Worm (Caenorhabditis elegans) whole organism, late embryonic: ENCODE data around the gene K09F6.15.
A peak's percentile ranks its signal among the peaks of the same experiment; 100 is the strongest.
"Not testable (repeated sequence)": the region's sequence is repeated elsewhere in the genome, so short reads cannot be mapped to it uniquely, and the experiment has no call there.

Source experiments
- C38D4.7 ChIP-seq: fragments of 200-800 bp; sonication (Bioruptor generic); optimal IDR thresholded peaks from 2 replicates; lab custom pipeline; 2018; ENCODE audit warnings: mild to moderate bottlenecking, missing genetic modification characterization, moderate library complexity, missing compliant biosample characterization
- F13H6.1 ChIP-seq: sonication (generic microtip); optimal IDR thresholded peaks from 2 replicates; lab custom pipeline; 2016; ENCODE audit warnings: missing genetic modification characterization, missing compliant biosample characterization
- K02D7.2 ChIP-seq: sonication (generic microtip); optimal IDR thresholded peaks from 2 replicates; lab custom pipeline; 2017; ENCODE audit warnings: mild to moderate bottlenecking, missing genetic modification characterization, missing compliant biosample characterization
- Y22D7AL.16 ChIP-seq: sonication (generic microtip); optimal IDR thresholded peaks from 2 replicates; lab custom pipeline; 2016; ENCODE audit warnings: missing genetic modification characterization, missing compliant biosample characterization
- ama-1 ChIP-seq: fragments of 150-350 bp; optimal IDR thresholded peaks from 2 replicates; lab custom pipeline; 2014
- ceh-14 ChIP-seq: sonication (generic microtip); optimal IDR thresholded peaks from 2 replicates; lab custom pipeline; 2016; ENCODE audit warnings: missing genotype, missing genetic modification characterization, missing compliant biosample characterization
- ceh-19 ChIP-seq: fragments of 200-800 bp; sonication (Bioruptor generic); optimal IDR thresholded peaks from 2 replicates; lab custom pipeline; 2018; ENCODE audit warnings: mild to moderate bottlenecking, missing genetic modification characterization, missing compliant biosample characterization
- ceh-24 ChIP-seq: sonication (generic microtip); optimal IDR thresholded peaks from 2 replicates; lab custom pipeline; 2016; ENCODE audit warnings: mild to moderate bottlenecking, missing genetic modification characterization, missing compliant biosample characterization
- ceh-31 ChIP-seq: sonication (generic microtip); optimal IDR thresholded peaks from 2 replicates; lab custom pipeline; 2016; ENCODE audit warnings: missing genetic modification characterization, missing compliant biosample characterization
- ceh-48 ChIP-seq: sonication (generic microtip); optimal IDR thresholded peaks from 2 replicates; lab custom pipeline; 2016; ENCODE audit warnings: missing genetic modification characterization, inconsistent platforms, missing compliant biosample characterization
- che-1 ChIP-seq: sonication (generic microtip); optimal IDR thresholded peaks from 2 replicates; lab custom pipeline; 2016; ENCODE audit warnings: mild to moderate bottlenecking, missing genetic modification characterization, missing compliant biosample characterization
- dmd-4 ChIP-seq: sonication (generic microtip); optimal IDR thresholded peaks from 2 replicates; lab custom pipeline; 2016; ENCODE audit warnings: borderline replicate concordance, missing genetic modification characterization, missing compliant biosample characterization
- ets-4 ChIP-seq: sonication (generic microtip); optimal IDR thresholded peaks from 2 replicates; lab custom pipeline; 2016; ENCODE audit warnings: missing genetic modification characterization, missing compliant biosample characterization
- gmeb-2 ChIP-seq: sonication (generic microtip); optimal IDR thresholded peaks from 2 replicates; lab custom pipeline; 2016; ENCODE audit warnings: missing genetic modification characterization, inconsistent platforms, missing compliant biosample characterization
- hlh-13 ChIP-seq: fragments of 200-800 bp; sonication (Bioruptor generic); optimal IDR thresholded peaks from 2 replicates; lab custom pipeline; 2018; ENCODE audit warnings: mild to moderate bottlenecking, missing genetic modification characterization, missing compliant biosample characterization
- hlh-15 ChIP-seq: sonication (generic microtip); optimal IDR thresholded peaks from 2 replicates; lab custom pipeline; 2016; ENCODE audit warnings: missing genetic modification characterization, missing compliant biosample characterization
- hlh-30 ChIP-seq: sonication (generic microtip); optimal IDR thresholded peaks from 2 replicates; lab custom pipeline; 2017; ENCODE audit warnings: antibody characterized with exemption, missing genetic modification characterization, missing compliant biosample characterization; ENCODE audit not compliant: insufficient read depth
- hlh-6 ChIP-seq: sonication (generic microtip); optimal IDR thresholded peaks from 2 replicates; lab custom pipeline; 2016; ENCODE audit warnings: missing genotype, missing genetic modification characterization, missing compliant biosample characterization
- lin-11 ChIP-seq: fragments of 200-800 bp; sonication (Bioruptor generic); optimal IDR thresholded peaks from 2 replicates; lab custom pipeline; 2018; ENCODE audit warnings: mild to moderate bottlenecking, missing genetic modification characterization, missing compliant biosample characterization
- nhr-232 ChIP-seq: sonication (generic microtip); optimal IDR thresholded peaks from 2 replicates; lab custom pipeline; 2016; ENCODE audit warnings: missing genetic modification characterization, missing compliant biosample characterization
- npax-4 ChIP-seq: sonication (generic microtip); optimal IDR thresholded peaks from 2 replicates; lab custom pipeline; 2016; ENCODE audit warnings: missing genetic modification characterization, missing compliant biosample characterization
- pag-3 ChIP-seq: sonication (generic microtip); optimal IDR thresholded peaks from 2 replicates; lab custom pipeline; 2016; ENCODE audit warnings: missing compliant biosample characterization, missing genetic modification characterization, borderline replicate concordance
- pha-2 ChIP-seq: sonication (generic microtip); optimal IDR thresholded peaks from 2 replicates; lab custom pipeline; 2017; ENCODE audit warnings: mild to moderate bottlenecking, missing genetic modification characterization, missing compliant biosample characterization
- pqm-1 ChIP-seq: sonication (generic microtip); optimal IDR thresholded peaks from 2 replicates; lab custom pipeline; 2016; ENCODE audit warnings: missing genetic modification characterization, missing compliant biosample characterization
- pros-1 ChIP-seq: fragments of 150-350 bp; optimal IDR thresholded peaks from 2 replicates; lab custom pipeline; 2014; ENCODE audit warnings: missing biosample characterization, missing genetic modification reagents, missing genetic modification characterization
- sdc-2 ChIP-seq: sonication (generic microtip); optimal IDR thresholded peaks from 2 replicates; lab custom pipeline; 2016; ENCODE audit warnings: missing genotype, missing genetic modification characterization, missing compliant biosample characterization
- sox-2 ChIP-seq: fragments of 200-800 bp; sonication (Bioruptor generic); IDR thresholded peaks from 2 replicates; pipeline ENCODE4 v1.3.6; 2022; ENCODE audit warnings: missing genetic modification reagents, missing genetic modification characterization, missing compliant biosample characterization
- sox-4 ChIP-seq: sonication (generic microtip); optimal IDR thresholded peaks from 2 replicates; lab custom pipeline; 2017; ENCODE audit warnings: mild to moderate bottlenecking, missing genetic modification characterization, inconsistent platforms, missing compliant biosample characterization
- tbx-2 ChIP-seq: sonication (generic microtip); optimal IDR thresholded peaks from 2 replicates; lab custom pipeline; 2016; ENCODE audit warnings: missing genetic modification characterization, missing compliant biosample characterization
- unc-3 ChIP-seq, 2 experiments: fragments of 200-800 bp in 1 of 2; sonication (Bioruptor generic) in 1 of 2; sonication (generic microtip) in 1 of 2; conservative IDR thresholded peaks in 1 of 2; optimal IDR thresholded peaks in 1 of 2; 2 replicates each; pipeline versions ENCODE4 v1.3.6 to Lab custom; 2016 to 2022; ENCODE audit warnings: missing compliant biosample characterization in 2 of 2, missing genetic modification characterization in 2 of 2, missing genetic modification reagents in 1 of 2
- unc-42 ChIP-seq: sonication (generic microtip); optimal IDR thresholded peaks from 2 replicates; lab custom pipeline; 2016; ENCODE audit warnings: missing genotype, missing genetic modification characterization, missing compliant biosample characterization
- unc-55 ChIP-seq: sonication (generic microtip); optimal IDR thresholded peaks from 2 replicates; lab custom pipeline; 2017; ENCODE audit warnings: missing biosample characterization, missing genetic modification reagents, missing genetic modification characterization
- zip-5 ChIP-seq: sonication (generic microtip); optimal IDR thresholded peaks from 2 replicates; lab custom pipeline; 2016; ENCODE audit warnings: missing genetic modification characterization, missing compliant biosample characterization

K09F6.15 gene

DNA sequence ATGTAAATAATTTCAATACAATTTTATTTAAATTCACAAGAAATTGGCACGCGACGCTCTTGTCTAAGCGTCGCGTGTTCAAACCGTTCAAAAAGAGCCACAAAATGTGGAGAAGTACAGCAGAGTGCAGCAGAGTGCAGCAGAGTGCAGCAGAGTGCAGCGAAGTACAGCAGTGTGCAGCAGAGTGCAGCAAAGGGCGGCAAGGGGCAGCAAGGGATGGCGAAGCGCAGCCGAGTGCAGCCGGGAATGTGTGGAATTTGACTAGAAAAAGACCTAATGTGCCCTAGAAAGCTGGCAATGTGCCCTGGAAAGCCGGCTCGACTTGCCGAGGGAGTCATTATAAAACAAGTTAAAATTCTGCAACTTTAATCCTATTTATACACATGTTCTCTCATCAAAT, 1.9 kb upstream of the K09F6.15 start, which contains the start of gene K09F6.6:
Gene K09F6.6, minus strand, starts transcription at position 43 of the 400 bp plus-strand sequence.
- TF ChIP-seq ets-4 (tag; lab: Kevin White, UChicago): no peak
- TF ChIP-seq hlh-30 (tag; lab: Kevin White, UChicago): no peak
- no peak for TF ChIP-seq pha-2 (tag; lab: Kevin White, UChicago)
- TF ChIP-seq sox-4: no peak
- no peak for TF ChIP-seq tbx-2 (tag; lab: Kevin White, UChicago)
- no peak for TF ChIP-seq F13H6.1 (tag; lab: Kevin White, UChicago)
- no peak for TF ChIP-seq ceh-19 (GFP tag; lab: Kevin White, UChicago)
- no peak for TF ChIP-seq hlh-6
- no peak for TF ChIP-seq unc-3 (GFP tag; conservative IDR thresholded peaks at IDR 0.05; lab: Robert Waterston, UW)
- TF ChIP-seq unc-3 (tag; optimal IDR thresholded peaks at IDR 0.05; lab: Kevin White, UChicago): no peak
- no peak for TF ChIP-seq unc-42 (tag; lab: Kevin White, UChicago)
- no peak for TF ChIP-seq pqm-1 (tag; lab: Kevin White, UChicago)
- no peak for TF ChIP-seq npax-4 (tag; lab: Kevin White, UChicago)
- TF ChIP-seq C38D4.7: no peak

DNA sequence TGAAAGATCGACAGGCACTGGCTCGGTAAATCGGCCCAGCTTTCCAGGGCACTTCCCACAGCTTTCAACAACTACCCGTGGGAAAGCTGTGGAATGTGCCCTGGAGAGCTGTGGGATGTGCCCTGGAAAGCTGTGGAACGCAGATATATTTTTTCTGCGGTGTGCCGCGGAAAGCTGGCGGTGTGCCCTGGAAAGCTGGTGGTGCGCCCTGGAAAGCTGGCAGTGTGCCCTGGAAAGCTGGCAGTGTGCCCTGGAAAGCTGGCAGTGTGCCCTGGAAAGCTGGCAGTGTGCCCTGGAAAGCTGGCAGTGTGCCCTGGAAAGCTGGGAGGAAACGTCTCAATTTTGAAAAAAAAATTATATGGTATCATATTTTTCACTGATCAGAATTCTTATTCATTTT, 3.6 kb downstream of the K09F6.15 start:
- TF ChIP-seq hlh-6 (peak; percentile 15), hlh-13 (no peak), ceh-24 (tag; lab: Kevin White, UChicago) (no peak), zip-5 (tag; lab: Kevin White, UChicago) (no peak), gmeb-2 (tag; lab: Kevin White, UChicago) (no peak)

DNA sequence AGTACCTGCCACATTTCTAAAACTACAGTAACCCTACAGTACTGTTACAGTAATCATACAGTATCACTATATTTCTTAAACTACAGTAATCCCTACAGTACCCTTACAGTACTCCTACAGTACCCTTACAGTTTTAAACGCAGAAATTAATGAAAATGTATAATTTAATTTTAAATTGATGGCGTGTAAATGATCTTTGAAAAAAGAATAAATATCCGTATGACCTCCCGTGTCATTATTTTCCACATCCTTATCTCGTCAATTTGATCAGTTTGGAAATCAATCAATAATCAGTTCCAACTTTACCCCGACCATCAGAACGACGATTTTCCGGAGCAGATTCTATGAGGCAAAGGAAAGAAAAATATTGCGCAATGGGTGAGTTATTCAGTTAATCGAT, 22.5 kb downstream of the K09F6.15 start, which contains the start of gene K09F6.3:
Gene K09F6.3, plus strand, starts transcription at position 301 of the 400 bp plus-strand sequence.
- TF ChIP-seq K02D7.2, ceh-24, pros-1 (tag; lab: Kevin White, UChicago): not testable (repeated sequence)

DNA sequence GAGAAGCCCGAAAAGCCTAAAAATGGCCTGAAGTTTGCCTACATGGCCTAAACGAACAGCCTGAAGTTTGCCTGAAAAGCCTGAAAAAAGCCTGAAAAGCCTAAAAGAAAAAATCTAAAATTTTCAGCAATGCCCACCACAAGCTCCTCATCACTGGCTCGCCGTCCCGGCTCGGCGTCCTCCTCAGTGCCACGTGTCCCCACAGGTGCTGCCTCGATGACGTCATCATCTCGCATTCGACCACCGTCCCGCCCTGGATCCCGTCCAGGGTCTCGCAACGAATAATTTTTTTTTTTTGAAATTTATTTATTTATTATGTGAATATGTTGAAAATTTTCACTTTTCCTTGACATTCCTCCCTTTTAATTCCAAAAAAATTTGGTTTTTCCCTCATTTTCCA, 23.6 kb downstream of the K09F6.15 start:
- TF ChIP-seq sox-4 (no peak), pqm-1 (tag; lab: Kevin White, UChicago) (no peak), dmd-4 (tag; lab: Kevin White, UChicago) (no peak), sox-2 (GFP tag; lab: Robert Waterston, UW) (no peak), ceh-24 (tag; lab: Kevin White, UChicago) (no peak), Y22D7AL.16 (no peak), sdc-2 (tag; lab: Kevin White, UChicago) (no peak), ceh-31 (tag; lab: Kevin White, UChicago) (no peak), lin-11 (tag; lab: Kevin White, UChicago) (no peak), che-1 (tag; lab: Kevin White, UChicago) (no peak), ceh-14 (tag; lab: Kevin White, UChicago) (no peak), K02D7.2 (tag; lab: Kevin White, UChicago) (no peak), pag-3 (tag; lab: Kevin White, UChicago) (no peak), ceh-48 (tag; lab: Kevin White, UChicago) (no peak), nhr-232 (tag; lab: Kevin White, UChicago) (no peak)
- TF ChIP-seq, all 69 proteins: peak for 0

DNA sequence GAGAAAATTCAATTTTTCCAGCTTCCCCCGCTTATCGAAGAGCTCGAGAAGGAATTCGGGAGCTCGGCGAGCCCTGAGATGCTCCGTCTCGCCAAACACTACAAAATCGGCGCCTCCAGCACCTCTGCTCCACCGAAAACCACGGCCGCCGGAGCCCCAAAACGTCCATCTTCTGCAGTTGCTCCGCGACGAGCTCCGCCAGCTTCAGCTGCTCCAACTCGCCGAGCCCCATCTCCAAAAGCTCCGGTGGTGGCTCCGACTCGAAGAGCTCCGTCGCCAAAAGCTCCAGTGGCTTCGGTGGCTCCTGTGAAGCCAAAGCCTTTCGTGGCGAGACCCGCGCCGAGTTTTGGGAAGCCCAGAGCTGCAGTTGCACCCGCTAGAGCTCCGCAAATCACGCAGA, 25.7 kb downstream of the K09F6.15 start:
- no peak for TF ChIP-seq ceh-14 (tag; lab: Kevin White, UChicago)
- no peak for TF ChIP-seq unc-55 (GFP tag; lab: Kevin White, UChicago)
- no peak for TF ChIP-seq ceh-24 (tag; lab: Kevin White, UChicago)
- TF ChIP-seq zip-5 (tag; lab: Kevin White, UChicago): no peak
- no peak for TF ChIP-seq hlh-15 (tag; lab: Kevin White, UChicago)
- TF ChIP-seq ama-1 (lab: Kevin White, UChicago): no peak
- no peak for TF ChIP-seq dmd-4 (tag; lab: Kevin White, UChicago)
- TF ChIP-seq hlh-6: no peak
